Worm (Caenorhabditis elegans): ENCODE measurements around the gene asm-3.

ce11 chrIV:504495-504894, 19.1 kb downstream of the asm-3 start:
- TF ChIP-seq ama-1 (optimal IDR thresholded peaks at IDR 0.05) (no peak), ama-1 (GFP tag; optimal IDR thresholded peaks at IDR 0.05) (no peak), lir-1 (GFP tag; conservative IDR thresholded peaks at IDR 0.05) (no peak), C17E4.6 (GFP tag; IDR thresholded peaks at IDR 0.05) (no peak), him-1 (tag; optimal IDR thresholded peaks at IDR 0.05) (no peak), snpc-1.3 (tag; optimal IDR thresholded peaks at IDR 0.05; ENCODE audit: insufficient read depth) (no peak), nfya-1 (tag; optimal IDR thresholded peaks at IDR 0.05; ENCODE audit: borderline replicate concordance, insufficient read depth) (no peak), snpc-4 (GFP tag; optimal IDR thresholded peaks at IDR 0.05) (no peak), snpc-4 (tag; optimal IDR thresholded peaks at IDR 0.05) (no peak), attf-6 (GFP tag; IDR thresholded peaks at IDR 0.05) (no peak), Y53F4B.3 (GFP tag; IDR thresholded peaks at IDR 0.05) (no peak), pha-4 (tag; optimal IDR thresholded peaks at IDR 0.05) (no peak), lsl-1 (GFP tag; optimal IDR thresholded peaks at IDR 0.05) (no peak)
